Worm (Caenorhabditis elegans): ENCODE data around the gene F13B6.1.

F13B6.1 gene

ce11 chrIV:7499302-7499701 lies 43.0 kb downstream of the F13B6.1 start:
- TF ChIP-seq nhr-10 (tag; optimal IDR thresholded peaks at IDR 0.05) (no peak), snpc-4 (tag; optimal IDR thresholded peaks at IDR 0.05) (peak; percentile 67)

- TF ChIP-seq nhr-237 (tag; optimal IDR thresholded peaks at IDR 0.05) (no peak), zag-1 (tag; optimal IDR thresholded peaks at IDR 0.05) (no peak), fos-1 (tag; optimal IDR thresholded peaks at IDR 0.05) (no peak), skn-1 (tag; optimal IDR thresholded peaks at IDR 0.05) (no peak), ztf-11 (tag; optimal IDR thresholded peaks at IDR 0.05) (no peak), sma-9 (GFP tag; optimal IDR thresholded peaks at IDR 0.05) (no peak), sma-9 (tag; optimal IDR thresholded peaks at IDR 0.05) (no peak), nhr-10 (tag; optimal IDR thresholded peaks at IDR 0.05) (no peak), ceh-82 (tag; optimal IDR thresholded peaks at IDR 0.05) (no peak), lsy-2 (tag; optimal IDR thresholded peaks at IDR 0.05) (no peak), nhr-11 (tag; optimal IDR thresholded peaks at IDR 0.05) (no peak), elt-1 (tag; optimal IDR thresholded peaks at IDR 0.05) (no peak), ZK546.5 (tag; optimal IDR thresholded peaks at IDR 0.05) (no peak), nhr-21 (tag; optimal IDR thresholded peaks at IDR 0.05) (no peak)
Observed at ce11 chrIV:7500924-7501323, 44.6 kb downstream of the F13B6.1 start.

- no peak for TF ChIP-seq ZK546.5 (tag; optimal IDR thresholded peaks at IDR 0.05)
- no peak for TF ChIP-seq mdl-1 (tag; optimal IDR thresholded peaks at IDR 0.05)
- TF ChIP-seq ztf-1 (GFP tag; conservative IDR thresholded peaks at IDR 0.05), result no peak
- no peak for TF ChIP-seq fos-1 (tag; optimal IDR thresholded peaks at IDR 0.05)
- TF ChIP-seq unc-55 (GFP tag; optimal IDR thresholded peaks at IDR 0.05), result no peak
- TF ChIP-seq elt-3 (tag; optimal IDR thresholded peaks at IDR 0.05), result no peak
- no peak for TF ChIP-seq skn-1 (tag; optimal IDR thresholded peaks at IDR 0.05)
- TF ChIP-seq peb-1 (tag; optimal IDR thresholded peaks at IDR 0.05), result no peak
- TF ChIP-seq gmeb-1 (tag; optimal IDR thresholded peaks at IDR 0.05), result no peak
- TF ChIP-seq lin-13 (GFP tag; optimal IDR thresholded peaks at IDR 0.05), result no peak
- TF ChIP-seq lin-39 (tag; optimal IDR thresholded peaks at IDR 0.05), result no peak
- TF ChIP-seq mbf-1 (tag; optimal IDR thresholded peaks at IDR 0.05), result no peak
- TF ChIP-seq nhr-11 (tag; optimal IDR thresholded peaks at IDR 0.05), result no peak
- TF ChIP-seq ama-1 (optimal IDR thresholded peaks at IDR 0.05), result no peak
- TF ChIP-seq nhr-77 (tag; optimal IDR thresholded peaks at IDR 0.05), result no peak
Observed at ce11 chrIV:7501337-7501736, 45.0 kb downstream of the F13B6.1 start, which contains the start of gene F55G1.15. TSS of gene F55G1.15 (minus strand) at chrIV:7501437.

ce11 chrIV:7503322-7503721 lies 47.0 kb downstream of the F13B6.1 start, which contains the start of gene glt-6:
TSS of gene glt-6 (plus strand) at chrIV:7503622.
- TF ChIP-seq nhr-6 (tag; optimal IDR thresholded peaks at IDR 0.05), result no peak
- no peak for TF ChIP-seq mdl-1 (tag; optimal IDR thresholded peaks at IDR 0.05)
- no peak for TF ChIP-seq sma-3 (GFP tag; optimal IDR thresholded peaks at IDR 0.05)
- TF ChIP-seq mbf-1 (tag; optimal IDR thresholded peaks at IDR 0.05), result no peak
- no peak for TF ChIP-seq lsy-2 (tag; optimal IDR thresholded peaks at IDR 0.05)
- TF ChIP-seq aly-2 (tag; optimal IDR thresholded peaks at IDR 0.05), result no peak
- no peak for TF ChIP-seq lin-39 (tag; optimal IDR thresholded peaks at IDR 0.05)
- no peak for TF ChIP-seq ZK546.5 (tag; optimal IDR thresholded peaks at IDR 0.05)
- no peak for TF ChIP-seq snpc-4 (tag; optimal IDR thresholded peaks at IDR 0.05)
- no peak for TF ChIP-seq nhr-12 (tag; optimal IDR thresholded peaks at IDR 0.05)
- no peak for TF ChIP-seq gmeb-1 (tag; optimal IDR thresholded peaks at IDR 0.05)
- TF ChIP-seq lin-13 (GFP tag; optimal IDR thresholded peaks at IDR 0.05), result no peak
- no peak for TF ChIP-seq mab-5 (tag; optimal IDR thresholded peaks at IDR 0.05)
- no peak for TF ChIP-seq elt-1 (tag; optimal IDR thresholded peaks at IDR 0.05)
- TF ChIP-seq nhr-10 (tag; optimal IDR thresholded peaks at IDR 0.05), result no peak
- no peak for TF ChIP-seq peb-1 (tag; optimal IDR thresholded peaks at IDR 0.05)
- TF ChIP-seq nhr-129 (tag; optimal IDR thresholded peaks at IDR 0.05), result no peak
- TF ChIP-seq elt-3 (tag; optimal IDR thresholded peaks at IDR 0.05), result no peak
- TF ChIP-seq crh-2 (tag; optimal IDR thresholded peaks at IDR 0.05), result no peak

- TF ChIP-seq egl-27 (tag; optimal IDR thresholded peaks at IDR 0.05) (no peak), lin-13 (GFP tag; optimal IDR thresholded peaks at IDR 0.05) (peak; percentile 13), lin-11 (tag; optimal IDR thresholded peaks at IDR 0.05) (no peak), elt-3 (tag; optimal IDR thresholded peaks at IDR 0.05) (no peak), nhr-21 (tag; optimal IDR thresholded peaks at IDR 0.05) (no peak), sma-9 (GFP tag; optimal IDR thresholded peaks at IDR 0.05) (peak; percentile 66), sma-9 (tag; optimal IDR thresholded peaks at IDR 0.05) (no peak), nhr-129 (tag; optimal IDR thresholded peaks at IDR 0.05) (peak; percentile 74), nhr-6 (tag; optimal IDR thresholded peaks at IDR 0.05) (peak; percentile 53), nhr-12 (tag; optimal IDR thresholded peaks at IDR 0.05) (no peak), fos-1 (tag; optimal IDR thresholded peaks at IDR 0.05) (peak; percentile 14), dmd-4 (tag; optimal IDR thresholded peaks at IDR 0.05) (no peak), lsy-2 (tag; optimal IDR thresholded peaks at IDR 0.05) (peak in 1 of 2 experiments; percentile 33), nhr-25 (tag; optimal IDR thresholded peaks at IDR 0.05) (peak; percentile 23), unc-39 (tag; optimal IDR thresholded peaks at IDR 0.05) (no peak), sem-4 (tag; optimal IDR thresholded peaks at IDR 0.05) (no peak), ztf-4 (tag; optimal IDR thresholded peaks at IDR 0.05) (peak; percentile 12), ama-1 (optimal IDR thresholded peaks at IDR 0.05) (peak; percentile 78), sma-3 (GFP tag; optimal IDR thresholded peaks at IDR 0.05) (peak; percentile 30)
Observed at ce11 chrIV:7505866-7506488, 49.7 kb downstream of the F13B6.1 start.

Measured in whole organism, L2 larva.